Worm (Caenorhabditis elegans) whole organism, late embryonic: ENCODE results near the gene nhr-288.

Experiments
- C38D4.7 ChIP-seq: fragments of 200-800 bp; sonication (Bioruptor generic); optimal IDR thresholded peaks from 2 replicates; lab custom pipeline; 2018; ENCODE audit warnings: mild to moderate bottlenecking, missing genetic modification characterization, moderate library complexity, missing compliant biosample characterization
- F13H6.1 ChIP-seq: sonication (generic microtip); optimal IDR thresholded peaks from 2 replicates; lab custom pipeline; 2016; ENCODE audit warnings: missing genetic modification characterization, missing compliant biosample characterization
- ahr-1 ChIP-seq: sonication (generic microtip); optimal IDR thresholded peaks from 2 replicates; lab custom pipeline; 2016; ENCODE audit warnings: missing genetic modification characterization, missing compliant biosample characterization
- ama-1 ChIP-seq: fragments of 150-350 bp; optimal IDR thresholded peaks from 2 replicates; lab custom pipeline; 2014
- ceh-14 ChIP-seq: sonication (generic microtip); optimal IDR thresholded peaks from 2 replicates; lab custom pipeline; 2016; ENCODE audit warnings: missing genotype, missing genetic modification characterization, missing compliant biosample characterization
- ceh-18 ChIP-seq: sonication (generic microtip); optimal IDR thresholded peaks from 2 replicates; lab custom pipeline; 2016; ENCODE audit warnings: missing genetic modification characterization, missing compliant biosample characterization
- ceh-19 ChIP-seq: fragments of 200-800 bp; sonication (Bioruptor generic); optimal IDR thresholded peaks from 2 replicates; lab custom pipeline; 2018; ENCODE audit warnings: mild to moderate bottlenecking, missing genetic modification characterization, missing compliant biosample characterization
- ceh-22 ChIP-seq: sonication (generic microtip); optimal IDR thresholded peaks from 2 replicates; lab custom pipeline; 2017; ENCODE audit warnings: missing biosample characterization, missing genetic modification characterization
- ceh-24 ChIP-seq: sonication (generic microtip); optimal IDR thresholded peaks from 2 replicates; lab custom pipeline; 2016; ENCODE audit warnings: mild to moderate bottlenecking, missing genetic modification characterization, missing compliant biosample characterization
- ceh-30 ChIP-seq: fragments of 150-350 bp; optimal IDR thresholded peaks from 2 replicates; lab custom pipeline; 2014; ENCODE audit warnings: missing biosample characterization, missing genetic modification characterization
- ceh-31 ChIP-seq: sonication (generic microtip); optimal IDR thresholded peaks from 2 replicates; lab custom pipeline; 2016; ENCODE audit warnings: missing genetic modification characterization, missing compliant biosample characterization
- ceh-48 ChIP-seq: sonication (generic microtip); optimal IDR thresholded peaks from 2 replicates; lab custom pipeline; 2016; ENCODE audit warnings: missing genetic modification characterization, inconsistent platforms, missing compliant biosample characterization
- ceh-6 ChIP-seq: fragments of 200-800 bp; sonication (Bioruptor generic); optimal IDR thresholded peaks from 2 replicates; lab custom pipeline; 2018; ENCODE audit warnings: mild to moderate bottlenecking, missing genetic modification characterization, missing compliant biosample characterization
- che-1 ChIP-seq: sonication (generic microtip); optimal IDR thresholded peaks from 2 replicates; lab custom pipeline; 2016; ENCODE audit warnings: mild to moderate bottlenecking, missing genetic modification characterization, missing compliant biosample characterization
- elt-4 ChIP-seq: sonication (generic microtip); optimal IDR thresholded peaks from 2 replicates; lab custom pipeline; 2016; ENCODE audit warnings: missing genetic modification characterization, missing compliant biosample characterization
- ets-4 ChIP-seq: sonication (generic microtip); optimal IDR thresholded peaks from 2 replicates; lab custom pipeline; 2016; ENCODE audit warnings: missing genetic modification characterization, missing compliant biosample characterization
- eyg-1 ChIP-seq: sonication (generic microtip); optimal IDR thresholded peaks from 2 replicates; lab custom pipeline; 2016; ENCODE audit warnings: missing genotype, missing genetic modification characterization, missing compliant biosample characterization
- fkh-10 ChIP-seq: fragments of 150-350 bp; optimal IDR thresholded peaks from 2 replicates; lab custom pipeline; 2014; ENCODE audit warnings: missing biosample characterization, missing genetic modification reagents, missing genetic modification characterization
- gmeb-2 ChIP-seq: sonication (generic microtip); optimal IDR thresholded peaks from 2 replicates; lab custom pipeline; 2016; ENCODE audit warnings: missing genetic modification characterization, inconsistent platforms, missing compliant biosample characterization
- hlh-13 ChIP-seq: fragments of 200-800 bp; sonication (Bioruptor generic); optimal IDR thresholded peaks from 2 replicates; lab custom pipeline; 2018; ENCODE audit warnings: mild to moderate bottlenecking, missing genetic modification characterization, missing compliant biosample characterization
- hlh-15 ChIP-seq: sonication (generic microtip); optimal IDR thresholded peaks from 2 replicates; lab custom pipeline; 2016; ENCODE audit warnings: missing genetic modification characterization, missing compliant biosample characterization
- hlh-30 ChIP-seq: sonication (generic microtip); optimal IDR thresholded peaks from 2 replicates; lab custom pipeline; 2017; ENCODE audit warnings: antibody characterized with exemption, missing genetic modification characterization, missing compliant biosample characterization; ENCODE audit not compliant: insufficient read depth
- hlh-6 ChIP-seq: sonication (generic microtip); optimal IDR thresholded peaks from 2 replicates; lab custom pipeline; 2016; ENCODE audit warnings: missing genotype, missing genetic modification characterization, missing compliant biosample characterization
- hlh-8 ChIP-seq: sonication (generic microtip); optimal IDR thresholded peaks from 2 replicates; lab custom pipeline; 2016; ENCODE audit warnings: missing genotype, missing genetic modification characterization, missing compliant biosample characterization
- lim-6 ChIP-seq: sonication (generic microtip); optimal IDR thresholded peaks from 2 replicates; lab custom pipeline; 2016; ENCODE audit warnings: missing genetic modification characterization, missing compliant biosample characterization
- lin-11 ChIP-seq: fragments of 200-800 bp; sonication (Bioruptor generic); optimal IDR thresholded peaks from 2 replicates; lab custom pipeline; 2018; ENCODE audit warnings: mild to moderate bottlenecking, missing genetic modification characterization, missing compliant biosample characterization
- nhr-232 ChIP-seq: sonication (generic microtip); optimal IDR thresholded peaks from 2 replicates; lab custom pipeline; 2016; ENCODE audit warnings: missing genetic modification characterization, missing compliant biosample characterization
- pqm-1 ChIP-seq: sonication (generic microtip); optimal IDR thresholded peaks from 2 replicates; lab custom pipeline; 2016; ENCODE audit warnings: missing genetic modification characterization, missing compliant biosample characterization
- pros-1 ChIP-seq: fragments of 150-350 bp; optimal IDR thresholded peaks from 2 replicates; lab custom pipeline; 2014; ENCODE audit warnings: missing biosample characterization, missing genetic modification reagents, missing genetic modification characterization
- ref-2 ChIP-seq: sonication (generic microtip); optimal IDR thresholded peaks from 2 replicates; lab custom pipeline; 2016; ENCODE audit warnings: missing genetic modification characterization, missing compliant biosample characterization
- rnt-1 ChIP-seq: sonication (generic microtip); optimal IDR thresholded peaks from 2 replicates; lab custom pipeline; 2016; ENCODE audit warnings: missing genetic modification characterization, missing compliant biosample characterization
- sdc-2 ChIP-seq: sonication (generic microtip); optimal IDR thresholded peaks from 2 replicates; lab custom pipeline; 2016; ENCODE audit warnings: missing genotype, missing genetic modification characterization, missing compliant biosample characterization
- sox-4 ChIP-seq: sonication (generic microtip); optimal IDR thresholded peaks from 2 replicates; lab custom pipeline; 2017; ENCODE audit warnings: mild to moderate bottlenecking, missing genetic modification characterization, inconsistent platforms, missing compliant biosample characterization
- tbx-7 ChIP-seq: sonication (generic microtip); optimal IDR thresholded peaks from 2 replicates; lab custom pipeline; 2016; ENCODE audit warnings: missing genotype, missing genetic modification characterization, missing compliant biosample characterization
- unc-3 ChIP-seq, 2 experiments: fragments of 200-800 bp in 1 of 2; sonication (Bioruptor generic) in 1 of 2; sonication (generic microtip) in 1 of 2; conservative IDR thresholded peaks in 1 of 2; optimal IDR thresholded peaks in 1 of 2; 2 replicates each; pipeline versions ENCODE4 v1.3.6 to Lab custom; 2016 to 2022; ENCODE audit warnings: missing compliant biosample characterization in 2 of 2, missing genetic modification characterization in 2 of 2, missing genetic modification reagents in 1 of 2
- unc-55 ChIP-seq: sonication (generic microtip); optimal IDR thresholded peaks from 2 replicates; lab custom pipeline; 2017; ENCODE audit warnings: missing biosample characterization, missing genetic modification reagents, missing genetic modification characterization
- unc-86 ChIP-seq: sonication (generic microtip); optimal IDR thresholded peaks from 2 replicates; lab custom pipeline; 2016; ENCODE audit warnings: missing genetic modification characterization, missing compliant biosample characterization

Gene nhr-288

DNA sequence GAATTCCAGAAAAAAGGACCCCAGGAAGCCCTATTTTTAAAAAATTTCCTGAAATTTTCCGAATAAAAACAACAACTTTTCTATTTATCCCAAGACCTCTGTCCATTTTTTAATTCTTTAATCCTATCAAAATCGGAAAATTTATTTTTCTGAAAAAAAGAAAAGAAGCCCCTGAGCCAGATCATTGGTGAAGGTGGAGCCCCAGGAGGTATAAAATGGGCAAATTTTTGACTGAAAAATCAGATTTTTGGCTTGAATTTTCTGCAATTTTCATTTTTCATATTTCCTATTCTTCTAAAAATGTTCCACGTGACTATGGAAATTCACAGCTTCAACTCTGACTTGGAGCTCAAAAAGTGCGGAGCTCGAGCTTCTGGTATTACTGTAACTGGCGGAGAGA lies 3.7 kb downstream of the nhr-288 start, which contains the start of gene Y51A2B.8:
TSS of gene Y51A2B.8 (plus strand) at position 301 of the 400 bp plus-strand sequence.
- TF ChIP-seq rnt-1 (tag; lab: Kevin White, UChicago) = no peak
- no peak for TF ChIP-seq ceh-24 (tag; lab: Kevin White, UChicago)
- no peak for TF ChIP-seq ahr-1 (tag; lab: Kevin White, UChicago)
- no peak for TF ChIP-seq eyg-1 (tag; lab: Kevin White, UChicago)
- TF ChIP-seq ceh-14 (tag; lab: Kevin White, UChicago) = no peak
- no peak for TF ChIP-seq ceh-22
- no peak for TF ChIP-seq ceh-30 (tag; lab: Kevin White, UChicago)
- no peak for TF ChIP-seq elt-4 (tag; lab: Kevin White, UChicago)
- no peak for TF ChIP-seq ceh-19 (GFP tag; lab: Kevin White, UChicago)
- TF ChIP-seq C38D4.7 (GFP tag; lab: Kevin White, UChicago) = no peak
- no peak for TF ChIP-seq sox-4 (tag; lab: Kevin White, UChicago)
- no peak for TF ChIP-seq ama-1 (lab: Kevin White, UChicago)
- no peak for TF ChIP-seq pqm-1 (tag; lab: Kevin White, UChicago)
- TF ChIP-seq ets-4 = no peak
- no peak for TF ChIP-seq F13H6.1
- no peak for TF ChIP-seq nhr-232 (tag; lab: Kevin White, UChicago)
- no peak for TF ChIP-seq tbx-7 (tag; lab: Kevin White, UChicago)
- no peak for TF ChIP-seq hlh-6
- TF ChIP-seq, all 69 proteins: peak for 0

DNA sequence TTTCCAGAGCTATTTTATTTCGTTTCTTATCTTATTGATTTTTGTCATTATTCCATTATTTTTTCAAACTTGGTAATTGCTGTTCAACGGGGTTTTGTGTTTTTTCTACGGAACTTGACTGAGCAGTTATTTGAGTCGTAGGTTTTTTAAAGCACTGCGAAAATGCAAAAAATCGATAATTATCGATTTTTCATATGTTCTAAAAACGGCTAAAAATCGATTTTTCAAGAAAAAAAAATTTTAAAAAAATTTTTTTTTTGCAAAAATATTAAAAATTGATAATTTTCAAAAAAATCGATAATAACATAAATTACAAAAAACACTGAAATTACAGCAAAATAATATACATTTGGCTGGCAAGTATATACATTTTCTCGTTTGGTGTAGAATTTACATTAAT lies 6.9 kb downstream of the nhr-288 start:
- TF ChIP-seq lim-6 (tag; lab: Kevin White, UChicago) (no peak), ceh-19 (GFP tag; lab: Kevin White, UChicago) (no peak), hlh-30 (tag; lab: Kevin White, UChicago) (no peak), hlh-15 (tag; lab: Kevin White, UChicago) (no peak), unc-3 (GFP tag; conservative IDR thresholded peaks at IDR 0.05; lab: Robert Waterston, UW) (no peak), unc-3 (tag; optimal IDR thresholded peaks at IDR 0.05; lab: Kevin White, UChicago) (no peak), ceh-6 (GFP tag; lab: Kevin White, UChicago) (no peak), ceh-18 (no peak), che-1 (tag; lab: Kevin White, UChicago) (no peak), sox-4 (tag; lab: Kevin White, UChicago) (no peak)

DNA sequence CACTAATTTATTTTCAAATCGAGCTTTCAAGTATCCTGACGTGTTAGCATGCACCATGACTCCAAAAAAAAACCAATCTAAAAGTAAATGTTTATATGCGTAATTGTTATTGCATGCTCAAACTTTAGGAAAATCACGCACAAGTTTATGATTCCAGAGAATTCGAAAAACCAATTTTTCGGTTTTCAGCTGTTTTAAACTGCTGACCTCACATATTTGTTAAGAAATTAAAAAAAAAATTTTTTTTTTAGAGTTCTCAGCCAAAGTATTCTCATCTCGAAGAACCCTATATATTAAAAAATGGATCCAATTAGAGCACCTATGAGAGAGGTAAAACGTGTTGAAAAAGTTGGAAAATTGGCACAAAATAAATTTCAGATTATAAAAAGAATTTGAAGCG lies 8.3 kb downstream of the nhr-288 start, which contains the start of gene Y51A2B.2:
TSS of gene Y51A2B.2 (plus strand) at position 301 of the 400 bp plus-strand sequence.
- no peak for TF ChIP-seq pqm-1 (tag; lab: Kevin White, UChicago)
- no peak for TF ChIP-seq gmeb-2 (tag; lab: Kevin White, UChicago)
- TF ChIP-seq sdc-2 = no peak
- no peak for TF ChIP-seq ceh-31 (tag; lab: Kevin White, UChicago)
- no peak for TF ChIP-seq ceh-18
- TF ChIP-seq hlh-8 (tag; lab: Kevin White, UChicago) = no peak
- no peak for TF ChIP-seq unc-55 (GFP tag; lab: Kevin White, UChicago)
- TF ChIP-seq rnt-1 (tag; lab: Kevin White, UChicago) = no peak
- TF ChIP-seq, all 69 proteins: peak for 0

DNA sequence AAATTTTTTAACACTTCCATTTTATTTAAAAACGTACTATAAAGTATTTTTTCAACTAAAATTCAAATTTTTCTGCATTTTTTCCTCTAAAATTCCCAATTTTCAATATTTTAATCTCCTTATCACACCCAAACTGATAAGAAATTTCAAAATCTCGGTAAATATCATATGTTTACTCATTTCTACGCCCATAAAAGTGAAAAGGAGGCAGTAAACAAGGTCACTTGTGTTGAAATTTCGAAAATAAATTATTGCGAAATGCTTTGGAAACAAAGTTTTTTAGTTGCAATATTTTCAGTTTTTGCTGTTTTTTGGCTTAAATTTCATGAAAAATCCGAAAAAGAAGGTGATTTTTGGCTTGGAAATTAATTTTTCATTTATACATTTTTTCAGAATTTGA lies 10.9 kb downstream of the nhr-288 start, which contains the start of gene C08E8.4:
TSS of gene C08E8.4 (plus strand) at position 268 of the 400 bp plus-strand sequence.
- no peak for TF ChIP-seq lin-11 (tag; lab: Kevin White, UChicago)
- TF ChIP-seq unc-86 (tag; lab: Kevin White, UChicago) = no peak
- TF ChIP-seq hlh-13 (GFP tag; lab: Kevin White, UChicago) = no peak
- TF ChIP-seq, all 69 proteins: peak for 0

DNA sequence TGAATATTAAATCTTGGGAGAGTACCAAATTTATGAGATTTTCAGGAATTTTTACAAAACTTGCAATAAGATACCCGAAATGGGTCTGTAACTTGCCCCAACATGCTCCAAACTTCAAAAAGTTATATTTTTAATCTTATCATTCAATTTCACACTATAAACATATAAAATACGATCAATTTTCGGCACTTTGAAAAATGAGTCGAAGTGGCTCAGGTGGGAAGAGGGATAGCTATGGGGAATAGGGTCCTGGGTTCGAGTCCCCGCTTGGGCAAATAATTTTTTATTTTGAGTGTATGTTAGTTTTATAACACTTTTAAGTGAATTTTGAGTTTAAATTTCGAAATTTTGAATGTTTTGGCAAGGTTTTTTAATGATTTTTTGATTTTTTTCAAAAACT lies 11.5 kb downstream of the nhr-288 start:
- no peak for TF ChIP-seq fkh-10 (GFP tag; lab: Kevin White, UChicago)
- TF ChIP-seq pros-1 (tag; lab: Kevin White, UChicago) = no peak
- no peak for TF ChIP-seq rnt-1 (tag; lab: Kevin White, UChicago)
- no peak for TF ChIP-seq ama-1 (lab: Kevin White, UChicago)
- TF ChIP-seq ref-2 (tag; lab: Kevin White, UChicago) = no peak
- no peak for TF ChIP-seq ceh-48
